Worm (Caenorhabditis elegans): ENCODE measurements around the gene srg-8.

The srg-8 gene

ce11 chrIII:6303114-6303647 lies 48.5 kb upstream of the srg-8 start, which contains the start of gene F47D12.9 (continued):
- TF ChIP-seq nhr-20 (tag; optimal IDR thresholded peaks at IDR 0.05) (peak; percentile 88), mdl-1 (tag; optimal IDR thresholded peaks at IDR 0.05) (peak; percentile 23 to 82), snu-23 (GFP tag; optimal IDR thresholded peaks at IDR 0.05) (peak; percentile 94), aly-2 (tag; optimal IDR thresholded peaks at IDR 0.05) (no peak), blmp-1 (tag; optimal IDR thresholded peaks at IDR 0.05) (peak; percentile 67), lin-13 (GFP tag; optimal IDR thresholded peaks at IDR 0.05) (peak; percentile 68), unc-86 (tag; optimal IDR thresholded peaks at IDR 0.05) (peak; percentile 75), unc-98 (GFP tag; IDR thresholded peaks at IDR 0.05) (no peak), lin-14 (GFP tag; optimal IDR thresholded peaks at IDR 0.05) (peak; percentile 96), fos-1 (tag; optimal IDR thresholded peaks at IDR 0.05) (no peak), sptf-1 (tag; optimal IDR thresholded peaks at IDR 0.05) (no peak), pax-3 (tag; optimal IDR thresholded peaks at IDR 0.05) (peak; percentile 45), unc-130 (tag; optimal IDR thresholded peaks at IDR 0.05) (peak; percentile 89), hpl-2 (GFP tag; optimal IDR thresholded peaks at IDR 0.05) (no peak), ama-1 (optimal IDR thresholded peaks at IDR 0.05) (peak; percentile 61), lin-39 (tag; optimal IDR thresholded peaks at IDR 0.05) (peak; percentile 20), isw-1 (GFP tag; IDR thresholded peaks at IDR 0.05) (peak; percentile 67), nhr-47 (tag; optimal IDR thresholded peaks at IDR 0.05) (peak; percentile 69), ces-1 (GFP tag; optimal IDR thresholded peaks at IDR 0.05) (no peak), dsc-1 (tag; optimal IDR thresholded peaks at IDR 0.05) (no peak), nhr-19 (GFP tag; conservative IDR thresholded peaks at IDR 0.05) (peak; percentile 76), nhr-77 (tag; optimal IDR thresholded peaks at IDR 0.05) (peak; percentile 65), F16B12.6 (tag; optimal IDR thresholded peaks at IDR 0.05) (peak; percentile 89), mab-9 (GFP tag; IDR thresholded peaks at IDR 0.05) (no peak), snpc-4 (tag; optimal IDR thresholded peaks at IDR 0.05) (no peak), efl-3 (GFP tag; optimal IDR thresholded peaks at IDR 0.05) (no peak), ceh-90 (tag; optimal IDR thresholded peaks at IDR 0.05) (no peak), unc-62 (GFP tag; optimal IDR thresholded peaks at IDR 0.05) (no peak), vab-15 (tag; optimal IDR thresholded peaks at IDR 0.05) (peak; percentile 23), nhr-71 (tag; optimal IDR thresholded peaks at IDR 0.05) (peak; percentile 89)

DNA sequence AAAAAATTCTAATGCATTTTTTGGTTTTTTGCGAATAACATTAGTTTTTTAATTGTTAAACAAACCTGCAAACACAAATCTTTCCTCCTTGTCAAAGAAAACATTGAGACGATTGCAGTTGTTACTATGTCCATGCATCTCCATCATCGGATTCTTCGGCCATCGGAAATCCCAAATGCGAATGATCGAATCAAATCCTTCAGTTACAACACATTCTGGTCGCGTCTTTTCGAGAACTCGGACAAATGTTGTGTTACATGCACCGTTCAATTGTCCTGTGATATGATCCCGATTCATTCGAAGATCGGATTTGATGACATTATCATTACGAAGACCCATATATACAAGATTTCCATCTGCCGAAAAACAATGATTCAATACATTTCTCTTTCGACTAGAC lies 45.7 kb upstream of the srg-8 start:
- TF ChIP-seq efl-1 (optimal IDR thresholded peaks at IDR 0.05) (no peak), efl-1 (GFP tag; optimal IDR thresholded peaks at IDR 0.05 in 1 of 2) (peak in 1 of 2 experiments; percentile 56), mep-1 (tag; optimal IDR thresholded peaks at IDR 0.05) (no peak), nhr-77 (tag; optimal IDR thresholded peaks at IDR 0.05) (no peak), alr-1 (tag; optimal IDR thresholded peaks at IDR 0.05; ENCODE audit: borderline replicate concordance) (no peak)

ce11 chrIII:6298131-6298530 lies 43.5 kb upstream of the srg-8 start, which contains the start of gene F47D12.3:
Gene F47D12.3, plus strand, starts transcription at chrIII:6298461.
- TF ChIP-seq lsy-2 (tag; optimal IDR thresholded peaks at IDR 0.05) (no peak), rnt-1 (tag; optimal IDR thresholded peaks at IDR 0.05) (no peak), dpl-1 (GFP tag; optimal IDR thresholded peaks at IDR 0.05) (no peak), efl-3 (GFP tag; optimal IDR thresholded peaks at IDR 0.05) (no peak), jun-1 (tag; optimal IDR thresholded peaks at IDR 0.05) (no peak), fkh-8 (tag; optimal IDR thresholded peaks at IDR 0.05) (no peak), swsn-7 (tag; optimal IDR thresholded peaks at IDR 0.05) (no peak), nhr-71 (tag; optimal IDR thresholded peaks at IDR 0.05) (no peak)

All from whole organism, L1 larva.